Worm (Caenorhabditis elegans) whole organism, young adult: Measurements from ENCODE around the gene C29F9.2.
"Not testable (repeated sequence)": the region's sequence is repeated elsewhere in the genome, so short reads cannot be mapped to it uniquely, and the experiment has no call there.

Source experiments
- B0261.1 ChIP-seq: sonication (generic microtip); optimal IDR thresholded peaks from 2 replicates; lab custom pipeline; 2016; ENCODE audit warnings: mild to moderate bottlenecking, missing genetic modification characterization, moderate library complexity, missing compliant biosample characterization
- C17E4.6 ChIP-seq: fragments of 200-800 bp; sonication (Bioruptor generic); IDR thresholded peaks from 2 replicates; pipeline ENCODE4 v1.3.6; 2022; ENCODE audit warnings: missing genetic modification reagents, missing genetic modification characterization, missing compliant biosample characterization
- D2030.7 ChIP-seq: fragments of 200-800 bp; sonication (Bioruptor generic); IDR thresholded peaks from 2 replicates; pipeline ENCODE4 v1.3.6; 2022; ENCODE audit warnings: missing genetic modification reagents, missing genetic modification characterization, missing compliant biosample characterization
- F22D6.2 ChIP-seq: sonication (generic microtip); optimal IDR thresholded peaks from 2 replicates; lab custom pipeline; 2016; ENCODE audit warnings: mild to moderate bottlenecking, missing genetic modification characterization, missing compliant biosample characterization
- F57A8.1 ChIP-seq: fragments of 200-800 bp; sonication (Bioruptor generic); optimal IDR thresholded peaks from 2 replicates; lab custom pipeline; 2018; ENCODE audit warnings: mild to moderate bottlenecking, missing genetic modification characterization, moderate library complexity, missing compliant biosample characterization
- T26A5.8 ChIP-seq: sonication (generic microtip); optimal IDR thresholded peaks from 2 replicates; lab custom pipeline; 2016; ENCODE audit warnings: missing genetic modification characterization, missing compliant biosample characterization
- Y53G8AR.9 ChIP-seq: fragments of 200-800 bp; sonication (Bioruptor generic); conservative IDR thresholded peaks from 2 replicates; pipeline ENCODE4 v1.3.6; 2022; ENCODE audit warnings: missing genetic modification reagents, missing genetic modification characterization, missing compliant biosample characterization
- Y56A3A.18 ChIP-seq: fragments of 200-800 bp; sonication (Bioruptor generic); IDR thresholded peaks from 2 replicates; pipeline ENCODE4 v1.3.6; 2022; ENCODE audit warnings: missing genetic modification reagents, missing genetic modification characterization, missing compliant biosample characterization
- akir-1 ChIP-seq: fragments of 200-800 bp; sonication (Bioruptor generic); optimal IDR thresholded peaks from 2 replicates; lab custom pipeline; 2018; ENCODE audit warnings: mild to moderate bottlenecking, missing genetic modification characterization, moderate library complexity, missing compliant biosample characterization
- ama-1 ChIP-seq, 3 experiments: fragments of 150-350 bp in 1 of 3; sonication (generic microtip) in 2 of 3; optimal IDR thresholded peaks; 2 replicates each; lab custom pipeline; 2014 to 2018; ENCODE audit warnings: missing biosample characterization in 2 of 3, missing genetic modification characterization in 2 of 3, missing genetic modification reagents in 2 of 3
- aptf-3 ChIP-seq: fragments of 200-800 bp; sonication (Bioruptor generic); IDR thresholded peaks from 2 replicates; pipeline ENCODE4 v1.3.6; 2022; ENCODE audit warnings: missing genetic modification characterization, missing compliant biosample characterization
- athp-1 ChIP-seq: sonication (generic microtip); optimal IDR thresholded peaks from 2 replicates; lab custom pipeline; 2017; ENCODE audit warnings: mild to moderate bottlenecking, missing genetic modification characterization, missing compliant biosample characterization
- ccch-3 ChIP-seq: fragments of 200-800 bp; sonication (Bioruptor generic); optimal IDR thresholded peaks from 2 replicates; lab custom pipeline; 2018; ENCODE audit warnings: mild to moderate bottlenecking, missing genetic modification characterization, missing compliant biosample characterization
- cebp-2 ChIP-seq: fragments of 200-800 bp; sonication (Bioruptor generic); IDR thresholded peaks from 2 replicates; pipeline ENCODE4 v1.3.6; 2022; ENCODE audit warnings: missing genetic modification characterization, missing compliant biosample characterization
- ceh-27 ChIP-seq: fragments of 200-800 bp; sonication (Bioruptor generic); optimal IDR thresholded peaks from 2 replicates; lab custom pipeline; 2018; ENCODE audit warnings: mild to moderate bottlenecking, missing genetic modification characterization, moderate library complexity, missing compliant biosample characterization
- chd-7 ChIP-seq: sonication (generic microtip); optimal IDR thresholded peaks from 2 replicates; lab custom pipeline; 2016; ENCODE audit warnings: mild to moderate bottlenecking, missing genetic modification characterization, moderate library complexity, missing compliant biosample characterization
- ekl-4 ChIP-seq: fragments of 200-800 bp; sonication (Bioruptor generic); IDR thresholded peaks from 2 replicates; pipeline ENCODE4 v1.3.6; 2022; ENCODE audit warnings: missing genetic modification reagents, missing genetic modification characterization, missing compliant biosample characterization
- him-1 ChIP-seq: sonication (generic microtip); optimal IDR thresholded peaks from 2 replicates; lab custom pipeline; 2016; ENCODE audit warnings: missing genotype, missing genetic modification reagents, missing genetic modification characterization, missing compliant biosample characterization
- hmg-1.2 ChIP-seq: fragments of 200-800 bp; sonication (Bioruptor generic); IDR thresholded peaks from 2 replicates; pipeline ENCODE4 v1.3.6; 2022; ENCODE audit warnings: missing genetic modification reagents, missing genetic modification characterization, missing compliant biosample characterization
- lag-1 ChIP-seq: fragments of 200-800 bp; sonication (Bioruptor generic); IDR thresholded peaks from 2 replicates; pipeline ENCODE4 v1.3.6; 2022; ENCODE audit warnings: missing genetic modification reagents, missing genetic modification characterization, missing compliant biosample characterization
- let-607 ChIP-seq, 2 experiments: fragments of 200-800 bp in 1 of 2; sonication (Bioruptor generic) in 1 of 2; sonication (generic microtip) in 1 of 2; optimal IDR thresholded peaks; 2 replicates each; lab custom pipeline; 2016 to 2018; ENCODE audit warnings: mild to moderate bottlenecking in 2 of 2, missing compliant biosample characterization in 2 of 2, missing genetic modification characterization in 2 of 2, moderate library complexity in 2 of 2, missing genotype in 1 of 2
- lin-54 ChIP-seq: fragments of 200-800 bp; sonication (Bioruptor generic); optimal IDR thresholded peaks from 2 replicates; lab custom pipeline; 2018; ENCODE audit warnings: mild to moderate bottlenecking, missing genetic modification characterization, missing compliant biosample characterization
- lsy-27 ChIP-seq: sonication (generic microtip); optimal IDR thresholded peaks from 2 replicates; lab custom pipeline; 2017; ENCODE audit warnings: missing genetic modification characterization, mild to moderate bottlenecking, missing compliant biosample characterization, antibody characterized with exemption, missing genotype, borderline replicate concordance; ENCODE audit not compliant: insufficient read depth
- madf-3 ChIP-seq: fragments of 200-800 bp; sonication (Bioruptor generic); IDR thresholded peaks from 2 replicates; pipeline ENCODE4 v1.3.6; 2022; ENCODE audit warnings: missing genetic modification reagents, missing genetic modification characterization, missing compliant biosample characterization
- mcd-1 ChIP-seq: fragments of 200-800 bp; sonication (Bioruptor generic); IDR thresholded peaks from 2 replicates; pipeline ENCODE4 v1.3.6; 2022; ENCODE audit warnings: missing genetic modification reagents, missing genetic modification characterization, missing compliant biosample characterization
- repo-1 ChIP-seq: sonication (generic microtip); optimal IDR thresholded peaks from 2 replicates; lab custom pipeline; 2017; ENCODE audit warnings: mild to moderate bottlenecking, missing genetic modification characterization, missing compliant biosample characterization
- rpc-1 ChIP-seq, 2 experiments: fragments of 150-350 bp in 1 of 2; sonication (generic microtip) in 1 of 2; optimal IDR thresholded peaks; 2 replicates each; lab custom pipeline; 2014 to 2018; ENCODE audit warnings: missing biosample characterization in 1 of 2, missing genetic modification characterization in 1 of 2, missing genetic modification reagents in 1 of 2, missing genotype in 1 of 2
- sdz-38 ChIP-seq: sonication (generic microtip); optimal IDR thresholded peaks from 2 replicates; lab custom pipeline; 2016; ENCODE audit warnings: missing genotype, missing genetic modification characterization, missing compliant biosample characterization
- somi-1 ChIP-seq: fragments of 200-800 bp; sonication (Bioruptor generic); optimal IDR thresholded peaks from 2 replicates; lab custom pipeline; 2018; ENCODE audit warnings: mild to moderate bottlenecking, missing genetic modification characterization, missing compliant biosample characterization
- tbx-9 ChIP-seq: sonication (generic microtip); optimal IDR thresholded peaks from 2 replicates; lab custom pipeline; 2016; ENCODE audit warnings: borderline replicate concordance, missing genetic modification characterization, inconsistent platforms, missing compliant biosample characterization
- tlf-1 ChIP-seq: fragments of 200-800 bp; sonication (Bioruptor generic); optimal IDR thresholded peaks from 2 replicates; lab custom pipeline; 2018; ENCODE audit warnings: mild to moderate bottlenecking, missing genetic modification characterization, missing compliant biosample characterization
- unc-62 ChIP-seq: fragments of 150-350 bp; optimal IDR thresholded peaks from 2 replicates; lab custom pipeline; 2014; ENCODE audit warnings: missing biosample characterization, missing genetic modification reagents, missing genetic modification characterization
- xnd-1 ChIP-seq: sonication (generic microtip); optimal IDR thresholded peaks from 2 replicates; lab custom pipeline; 2016; ENCODE audit warnings: missing genotype, missing genetic modification reagents, missing genetic modification characterization, missing compliant biosample characterization
- zim-3 ChIP-seq: sonication (generic microtip); optimal IDR thresholded peaks from 2 replicates; lab custom pipeline; 2017; ENCODE audit warnings: mild to moderate bottlenecking, missing genetic modification characterization, moderate library complexity, missing compliant biosample characterization
- ztf-22 ChIP-seq: fragments of 200-800 bp; sonication (Bioruptor generic); optimal IDR thresholded peaks from 2 replicates; lab custom pipeline; 2018; ENCODE audit warnings: mild to moderate bottlenecking, missing genetic modification characterization, moderate library complexity, missing compliant biosample characterization
- ztf-28 ChIP-seq: fragments of 200-800 bp; sonication (Bioruptor generic); IDR thresholded peaks from 2 replicates; pipeline ENCODE4 v1.3.6; 2022; ENCODE audit warnings: missing genetic modification reagents, missing genetic modification characterization, missing compliant biosample characterization
- ztf-6 ChIP-seq: fragments of 200-800 bp; sonication (Bioruptor generic); IDR thresholded peaks from 2 replicates; pipeline ENCODE4 v1.3.6; 2022; ENCODE audit warnings: missing genetic modification reagents, missing genetic modification characterization, missing compliant biosample characterization

C29F9.2 gene

ce11 chrIII:97018-97417 is 33.7 kb upstream of the C29F9.2 start, which contains the start of gene C29F9.8:
TSS of gene C29F9.8 (minus strand) at chrIII:97118.
- not testable (repeated sequence) for TF ChIP-seq Y53G8AR.9 (GFP tag; lab: Robert Waterston, UW); mcd-1; F57A8.1 (GFP tag; lab: Kevin White, UChicago)

- not testable (repeated sequence) for TF ChIP-seq hmg-1.2 (GFP tag; lab: Robert Waterston, UW); ztf-6 (GFP tag; lab: Robert Waterston, UW); sdz-38 (tag; lab: Kevin White, UChicago)
Observed at ce11 chrIII:98822-99221, 31.9 kb upstream of the C29F9.2 start, which contains the start of gene C29F9.9. TSS of gene C29F9.9 (minus strand) at chrIII:98922.

- no peak for TF ChIP-seq ztf-28 (GFP tag; lab: Robert Waterston, UW)
- no peak for TF ChIP-seq rpc-1 (optimal IDR thresholded peaks at IDR 0.05; lab: Kevin White, UChicago)
- no peak for TF ChIP-seq rpc-1 (tag; optimal IDR thresholded peaks at IDR 0.05; lab: Kevin White, UChicago)
- TF ChIP-seq ztf-22 (GFP tag; lab: Kevin White, UChicago): no peak
- no peak for TF ChIP-seq cebp-2
- TF ChIP-seq lin-54 (GFP tag; lab: Kevin White, UChicago): no peak
- TF ChIP-seq ccch-3 (GFP tag; lab: Kevin White, UChicago): no peak
- no peak for TF ChIP-seq Y56A3A.18 (GFP tag; lab: Robert Waterston, UW)
- TF ChIP-seq madf-3 (GFP tag; lab: Robert Waterston, UW): no peak
- no peak for TF ChIP-seq ekl-4 (GFP tag; lab: Robert Waterston, UW)
- no peak for TF ChIP-seq Y53G8AR.9 (GFP tag; lab: Robert Waterston, UW)
- no peak for TF ChIP-seq let-607 (tag; optimal IDR thresholded peaks at IDR 0.05; lab: Kevin White, UChicago)
- no peak for TF ChIP-seq lag-1 (GFP tag; lab: Robert Waterston, UW)
- TF ChIP-seq D2030.7 (GFP tag; lab: Robert Waterston, UW): no peak
- no peak for TF ChIP-seq chd-7 (tag; lab: Kevin White, UChicago)
- TF ChIP-seq aptf-3: no peak
- no peak for TF ChIP-seq athp-1 (tag; lab: Kevin White, UChicago)
- TF ChIP-seq hmg-1.2 (GFP tag; lab: Robert Waterston, UW): no peak
- no peak for TF ChIP-seq ama-1 (optimal IDR thresholded peaks at IDR 0.05; lab: Kevin White, UChicago)
- no peak for TF ChIP-seq ama-1 (GFP tag; optimal IDR thresholded peaks at IDR 0.05; lab: Kevin White, UChicago)
- TF ChIP-seq mcd-1: no peak
- no peak for TF ChIP-seq akir-1 (GFP tag; lab: Kevin White, UChicago)
Observed at ce11 chrIII:114603-115002, 16.1 kb upstream of the C29F9.2 start, which contains the start of gene C29F9.6. TSS of gene C29F9.6 (plus strand) at chrIII:114903.

- TF ChIP-seq B0261.1 (tag; lab: Kevin White, UChicago) (no peak), xnd-1 (tag; lab: Kevin White, UChicago) (no peak), ceh-27 (GFP tag; lab: Kevin White, UChicago) (no peak), tlf-1 (GFP tag; lab: Kevin White, UChicago) (no peak), tbx-9 (tag; lab: Kevin White, UChicago) (no peak), C17E4.6 (GFP tag; lab: Robert Waterston, UW) (no peak), lin-54 (GFP tag; lab: Kevin White, UChicago) (no peak), T26A5.8 (tag; lab: Kevin White, UChicago) (no peak), unc-62 (GFP tag; lab: Kevin White, UChicago) (no peak), zim-3 (tag; lab: Kevin White, UChicago) (no peak), let-607 (tag; optimal IDR thresholded peaks at IDR 0.05; lab: Kevin White, UChicago) (no peak), lsy-27 (tag; lab: Kevin White, UChicago) (no peak), madf-3 (GFP tag; lab: Robert Waterston, UW) (no peak), repo-1 (no peak), him-1 (tag; lab: Kevin White, UChicago) (no peak), somi-1 (GFP tag; lab: Kevin White, UChicago) (no peak), F22D6.2 (no peak)
- TF ChIP-seq, all 124 proteins: peak for 0
Observed at ce11 chrIII:117210-117609, 13.5 kb upstream of the C29F9.2 start, which contains the start of gene C29F9.5. TSS of gene C29F9.5 (plus strand) at chrIII:117510.
